Fruit fly (Drosophila melanogaster) whole organism, prepupa: ENCODE results near the gene CG15387.

Source experiments
- CG10631 ChIP-seq: fragments of 200-800 bp; sonication (Bioruptor generic); optimal IDR thresholded peaks from 2 replicates; lab custom pipeline; 2016; ENCODE audit warnings: missing biosample characterization, missing genetic modification characterization
- CG10669 ChIP-seq: fragments of 200-800 bp; sonication (Bioruptor generic); optimal IDR thresholded peaks from 3 replicates; lab custom pipeline; 2018; ENCODE audit warnings: missing biosample characterization, mild to moderate bottlenecking, missing genetic modification characterization, moderate library complexity
- CG11294 ChIP-seq: fragments of 200-800 bp; sonication (Bioruptor generic); IDR thresholded peaks from 2 replicates; pipeline ENCODE4 v1.3.6; 2022; ENCODE audit warnings: missing biosample characterization, missing genetic modification characterization
- CG11762 ChIP-seq: fragments of 200-800 bp; sonication (Bioruptor generic); optimal IDR thresholded peaks from 3 replicates; lab custom pipeline; 2016; ENCODE audit warnings: missing biosample characterization, missing genetic modification characterization; ENCODE audit not compliant: insufficient read depth
- CG11902 ChIP-seq: fragments of 200-800 bp; sonication (Bioruptor generic); optimal IDR thresholded peaks from 3 replicates; lab custom pipeline; 2016; ENCODE audit warnings: missing biosample characterization, missing genetic modification characterization
- CG15336 ChIP-seq: fragments of 200-800 bp; sonication (Bioruptor generic); IDR thresholded peaks from 2 replicates; pipeline ENCODE4 v1.3.6; 2022; ENCODE audit warnings: missing biosample characterization, missing genetic modification characterization
- CG1621 ChIP-seq: fragments of 200-800 bp; sonication (Bioruptor generic); optimal IDR thresholded peaks from 3 replicates; lab custom pipeline; 2018; ENCODE audit warnings: missing biosample characterization, mild to moderate bottlenecking, missing genetic modification characterization
- CG3032 ChIP-seq: fragments of 200-800 bp; optimal IDR thresholded peaks from 2 replicates; lab custom pipeline; 2019; ENCODE audit warnings: missing biosample characterization, mild to moderate bottlenecking, missing genetic modification characterization, moderate library complexity
- CG31627 ChIP-seq: fragments of 200-800 bp; sonication (Bioruptor generic); optimal IDR thresholded peaks from 3 replicates; lab custom pipeline; 2016; ENCODE audit warnings: missing biosample characterization, missing genetic modification characterization
- CG32006 ChIP-seq: fragments of 200-800 bp; sonication (Bioruptor generic); optimal IDR thresholded peaks from 3 replicates; lab custom pipeline; 2017; ENCODE audit warnings: missing biosample characterization, mild to moderate bottlenecking, missing genetic modification characterization
- CG34406 ChIP-seq: fragments of 200-800 bp; sonication (Bioruptor generic); optimal IDR thresholded peaks from 3 replicates; lab custom pipeline; 2016; ENCODE audit warnings: missing biosample characterization, missing genetic modification characterization
- CG3919 ChIP-seq: fragments of 200-800 bp; sonication (Bioruptor generic); optimal IDR thresholded peaks from 3 replicates; lab custom pipeline; 2016; ENCODE audit warnings: missing biosample characterization, missing genetic modification characterization
- CG6163 ChIP-seq: fragments of 200-800 bp; sonication (Bioruptor generic); IDR thresholded peaks from 3 replicates; pipeline ENCODE4 v1.3.6; 2022; ENCODE audit warnings: missing biosample characterization, missing genetic modification characterization
- CG6276 ChIP-seq: fragments of 200-800 bp; sonication (Bioruptor generic); optimal IDR thresholded peaks from 2 replicates; lab custom pipeline; 2017; ENCODE audit warnings: missing biosample characterization, mild to moderate bottlenecking, missing genetic modification characterization
- CG6792 ChIP-seq: fragments of 200-800 bp; sonication (Bioruptor generic); optimal IDR thresholded peaks from 3 replicates; lab custom pipeline; 2016; ENCODE audit warnings: missing biosample characterization, missing genetic modification characterization
- CG6808 ChIP-seq: fragments of 200-800 bp; sonication (Bioruptor generic); optimal IDR thresholded peaks from 3 replicates; lab custom pipeline; 2017; ENCODE audit warnings: missing biosample characterization, missing genetic modification characterization, mild to moderate bottlenecking, moderate library complexity, missing genetic modification reagents
- CG6854 ChIP-seq: fragments of 200-800 bp; sonication (Bioruptor generic); optimal IDR thresholded peaks from 2 replicates; lab custom pipeline; 2017; ENCODE audit warnings: missing biosample characterization, mild to moderate bottlenecking, missing genetic modification characterization
- CG7368 ChIP-seq: fragments of 200-800 bp; sonication (Bioruptor generic); optimal IDR thresholded peaks from 3 replicates; lab custom pipeline; 2016; ENCODE audit warnings: missing biosample characterization, missing genetic modification characterization
- CG8119 ChIP-seq: fragments of 200-800 bp; sonication (Bioruptor generic); IDR thresholded peaks from 3 replicates; pipeline ENCODE4 v1.3.6; 2022; ENCODE audit warnings: missing biosample characterization, missing genetic modification characterization
- CG8319 ChIP-seq: fragments of 200-800 bp; sonication (Bioruptor generic); optimal IDR thresholded peaks from 3 replicates; lab custom pipeline; 2016; ENCODE audit warnings: missing biosample characterization, missing genetic modification characterization
- CG9139 ChIP-seq: fragments of 200-800 bp; sonication (Bioruptor generic); optimal IDR thresholded peaks from 3 replicates; lab custom pipeline; 2017; ENCODE audit warnings: missing biosample characterization, mild to moderate bottlenecking, missing genetic modification characterization
- Eip75B ChIP-seq: fragments of 200-800 bp; sonication (Bioruptor generic); optimal IDR thresholded peaks from 3 replicates; lab custom pipeline; 2016; ENCODE audit warnings: missing biosample characterization, missing genetic modification characterization
- Eip78C ChIP-seq: fragments of 200-800 bp; sonication (Bioruptor generic); peaks from one replicate; lab custom pipeline; 2016; ENCODE audit warnings: missing biosample characterization, missing genetic modification characterization
- Eip93F ChIP-seq: fragments of 200-800 bp; sonication (Bioruptor generic); optimal IDR thresholded peaks from 2 replicates; lab custom pipeline; 2016; ENCODE audit warnings: missing biosample characterization, mild to moderate bottlenecking, missing genetic modification characterization
- Ets21C ChIP-seq: fragments of 200-800 bp; sonication (Bioruptor generic); optimal IDR thresholded peaks from 3 replicates; lab custom pipeline; 2016; ENCODE audit warnings: missing biosample characterization, missing genetic modification characterization
- Ets96B ChIP-seq: fragments of 200-800 bp; optimal IDR thresholded peaks from 2 replicates; lab custom pipeline; 2019; ENCODE audit warnings: missing biosample characterization, mild to moderate bottlenecking, missing genetic modification characterization, moderate library complexity
- Gug ChIP-seq: fragments of 200-800 bp; sonication (Bioruptor generic); IDR thresholded peaks from 2 replicates; pipeline ENCODE4 v1.3.6; 2022; ENCODE audit warnings: missing biosample characterization, missing genetic modification characterization
- Hr38 ChIP-seq: sonication (Bioruptor generic); optimal IDR thresholded peaks from 2 replicates; lab custom pipeline; 2016; ENCODE audit warnings: missing biosample characterization, missing genetic modification characterization
- Hr39 ChIP-seq: fragments of 200-800 bp; sonication (Bioruptor generic); optimal IDR thresholded peaks from 2 replicates; lab custom pipeline; 2016; ENCODE audit warnings: missing biosample characterization, missing genetic modification characterization
- Hr4 ChIP-seq: fragments of 200-800 bp; sonication (Bioruptor generic); optimal IDR thresholded peaks from 3 replicates; lab custom pipeline; 2016; ENCODE audit warnings: missing biosample characterization, missing genetic modification characterization
- Met ChIP-seq: fragments of 200-800 bp; sonication (Bioruptor generic); optimal IDR thresholded peaks from 3 replicates; lab custom pipeline; 2016; ENCODE audit warnings: missing biosample characterization, missing genetic modification characterization
- OdsH ChIP-seq: fragments of 200-800 bp; sonication (Bioruptor generic); optimal IDR thresholded peaks from 3 replicates; lab custom pipeline; 2016; ENCODE audit warnings: missing biosample characterization, missing genetic modification characterization
- Smox ChIP-seq: fragments of 200-800 bp; sonication (Bioruptor generic); optimal IDR thresholded peaks from 3 replicates; lab custom pipeline; 2016; ENCODE audit warnings: missing biosample characterization, missing genetic modification characterization
- Sox102F ChIP-seq: fragments of 200-800 bp; sonication (Bioruptor generic); optimal IDR thresholded peaks from 2 replicates; lab custom pipeline; 2016; ENCODE audit warnings: missing biosample characterization, mild to moderate bottlenecking, missing genetic modification characterization
- Sox14 ChIP-seq: fragments of 200-800 bp; sonication (Bioruptor generic); optimal IDR thresholded peaks from 3 replicates; lab custom pipeline; 2016; ENCODE audit warnings: missing biosample characterization, missing genetic modification characterization
- achi ChIP-seq: fragments of 200-800 bp; sonication (Bioruptor generic); optimal IDR thresholded peaks from 3 replicates; lab custom pipeline; 2016; ENCODE audit warnings: missing biosample characterization, missing genetic modification characterization
- acj6 ChIP-seq: fragments of 200-800 bp; sonication (Bioruptor generic); optimal IDR thresholded peaks from 3 replicates; lab custom pipeline; 2016; ENCODE audit warnings: missing biosample characterization, missing genetic modification characterization
- cyc ChIP-seq: fragments of 200-800 bp; sonication (Bioruptor generic); optimal IDR thresholded peaks from 3 replicates; lab custom pipeline; 2016; ENCODE audit warnings: missing biosample characterization, missing genetic modification characterization
- dac ChIP-seq: fragments of 200-800 bp; sonication (Bioruptor generic); optimal IDR thresholded peaks from 2 replicates; lab custom pipeline; 2017; ENCODE audit warnings: missing biosample characterization, mild to moderate bottlenecking, missing genetic modification characterization
- dsx ChIP-seq: fragments of 200-800 bp; optimal IDR thresholded peaks from 3 replicates; lab custom pipeline; 2019; ENCODE audit warnings: missing biosample characterization, mild to moderate bottlenecking, missing genetic modification characterization, moderate library complexity; ENCODE audit not compliant: poor library complexity, severe bottlenecking
- eg ChIP-seq: fragments of 200-800 bp; sonication (Bioruptor generic); IDR thresholded peaks from 3 replicates; pipeline ENCODE4 v1.3.6; 2022; ENCODE audit warnings: missing biosample characterization, missing genetic modification characterization
- esn ChIP-seq: fragments of 200-800 bp; sonication (Bioruptor generic); optimal IDR thresholded peaks from 2 replicates; lab custom pipeline; 2016; ENCODE audit warnings: missing biosample characterization, mild to moderate bottlenecking, missing genetic modification characterization, moderate library complexity
- fd59A ChIP-seq: fragments of 200-800 bp; sonication (Bioruptor generic); optimal IDR thresholded peaks from 2 replicates; lab custom pipeline; 2017; ENCODE audit warnings: missing biosample characterization, mild to moderate bottlenecking, missing genetic modification characterization, missing genetic modification reagents
- fd85E ChIP-seq: fragments of 200-800 bp; sonication (Bioruptor generic); optimal IDR thresholded peaks from 3 replicates; lab custom pipeline; 2016; ENCODE audit warnings: missing biosample characterization, missing genetic modification characterization
- fkh ChIP-seq: fragments of 200-800 bp; sonication (Bioruptor generic); optimal IDR thresholded peaks from 3 replicates; lab custom pipeline; 2017; ENCODE audit warnings: missing biosample characterization, mild to moderate bottlenecking, missing genetic modification characterization, moderate library complexity
- lz ChIP-seq: fragments of 200-800 bp; sonication (Bioruptor generic); optimal IDR thresholded peaks from 3 replicates; lab custom pipeline; 2016; ENCODE audit warnings: missing biosample characterization, missing genetic modification characterization
- pdm3 ChIP-seq: fragments of 200-800 bp; sonication (Bioruptor generic); optimal IDR thresholded peaks from 3 replicates; lab custom pipeline; 2016; ENCODE audit warnings: missing biosample characterization, missing genetic modification characterization
- salr ChIP-seq, 2 experiments: fragments of 200-800 bp; sonication (Bioruptor generic); optimal IDR thresholded peaks; 3 replicates each; lab custom pipeline; 2016 to 2018; ENCODE audit warnings: missing biosample characterization in 2 of 2, missing genetic modification characterization in 2 of 2, mild to moderate bottlenecking in 1 of 2
- spab ChIP-seq: fragments of 200-800 bp; sonication (Bioruptor generic); optimal IDR thresholded peaks from 2 replicates; lab custom pipeline; 2017; ENCODE audit warnings: missing biosample characterization, mild to moderate bottlenecking, missing genetic modification characterization, missing genetic modification reagents
- ss ChIP-seq, 2 experiments: fragments of 200-800 bp; sonication (Bioruptor generic); optimal IDR thresholded peaks; 2 replicates in 1 of 2; 3 replicates in 1 of 2; lab custom pipeline; 2017 to 2018; ENCODE audit warnings: mild to moderate bottlenecking in 2 of 2, missing biosample characterization in 2 of 2, missing genetic modification characterization in 2 of 2, moderate library complexity in 1 of 2
- svp ChIP-seq: fragments of 200-800 bp; sonication (Bioruptor generic); peaks from one replicate; lab custom pipeline; 2016; ENCODE audit warnings: missing biosample characterization, missing genetic modification characterization
- topi ChIP-seq: fragments of 200-800 bp; sonication (Bioruptor generic); optimal IDR thresholded peaks from 3 replicates; lab custom pipeline; 2016; ENCODE audit warnings: missing biosample characterization, missing genetic modification characterization
- vri ChIP-seq: fragments of 200-800 bp; sonication (Bioruptor generic); optimal IDR thresholded peaks from 3 replicates; lab custom pipeline; 2016; ENCODE audit warnings: missing biosample characterization, mild to moderate bottlenecking, missing genetic modification characterization

Gene CG15387

DNA sequence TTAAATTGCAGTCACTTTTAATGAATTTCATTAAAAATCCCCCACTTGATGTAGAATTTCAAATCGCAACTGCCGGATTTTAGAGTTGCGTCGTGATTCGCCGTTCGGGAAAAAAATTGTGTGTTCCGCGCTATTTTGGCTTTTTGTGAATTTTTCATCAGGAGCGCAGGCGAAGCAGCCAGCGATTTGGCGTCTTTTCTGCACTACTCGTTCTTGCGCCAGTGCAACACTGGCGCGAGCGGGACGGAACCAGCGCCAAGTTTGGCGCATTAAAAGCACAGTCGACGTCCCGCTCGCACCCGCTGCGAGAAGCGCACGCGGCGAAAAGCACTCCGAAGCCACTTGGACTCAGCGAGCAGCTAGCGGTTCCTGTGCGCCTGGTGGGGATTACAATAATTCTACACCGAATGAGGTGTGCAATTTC is 32.7 kb downstream of the CG15387 start:
- TF ChIP-seq salr (GFP tag; optimal IDR thresholded peaks at IDR 0.05; lab: Kevin White, UChicago) (peak in 1 of 2 experiments; percentile 9), Met (GFP tag; lab: Kevin White, UChicago) (peak; percentile 61), fd59A (GFP tag; lab: Kevin White, UChicago) (peak; percentile 2), CG31627 (GFP tag; lab: Kevin White, UChicago) (no peak), Ets96B (peak; percentile 52), fkh (GFP tag; lab: Kevin White, UChicago) (peak; percentile 53), CG10669 (GFP tag; lab: Kevin White, UChicago) (peak; percentile 2), Eip75B (GFP tag; lab: Kevin White, UChicago) (peak; percentile 63), CG6808 (peak; percentile 50), lz (GFP tag; lab: Kevin White, UChicago) (peak; percentile 31), CG8319 (GFP tag; lab: Kevin White, UChicago) (peak; percentile 56), Eip78C (no peak), fd85E (GFP tag; lab: Kevin White, UChicago) (no peak), eg (GFP tag; lab: Robert Waterston, UW) (no peak), Hr38 (no peak), spab (peak; percentile 25), CG1621 (peak; percentile 100), CG7368 (GFP tag; lab: Kevin White, UChicago) (peak; percentile 56), CG15336 (GFP tag; lab: Robert Waterston, UW) (no peak), CG11902 (no peak), CG9139 (GFP tag; lab: Kevin White, UChicago) (peak; percentile 74), ss (GFP tag; optimal IDR thresholded peaks at IDR 0.05; lab: Kevin White, UChicago) (peak; percentile 38 to 39), esn (GFP tag; lab: Kevin White, UChicago) (peak; percentile 25), CG10631 (GFP tag; lab: Kevin White, UChicago) (no peak), cyc (GFP tag; lab: Kevin White, UChicago) (no peak), Hr4 (GFP tag; lab: Kevin White, UChicago) (no peak), topi (GFP tag; lab: Kevin White, UChicago) (peak; percentile 59), OdsH (no peak), CG11762 (no peak), CG3919 (GFP tag; lab: Kevin White, UChicago) (peak; percentile 54), pdm3 (GFP tag; lab: Kevin White, UChicago) (peak; percentile 26), Sox102F (GFP tag; lab: Kevin White, UChicago) (peak; percentile 45), achi (GFP tag; lab: Kevin White, UChicago) (peak; percentile 12), CG32006 (GFP tag; lab: Kevin White, UChicago) (peak; percentile 56), CG3032 (peak; percentile 50), svp (GFP tag; lab: Kevin White, UChicago) (peak; percentile 89), CG34406 (peak; percentile 26), Hr39 (GFP tag; lab: Kevin White, UChicago) (no peak), Eip93F (no peak), CG8119 (GFP tag; lab: Robert Waterston, UW) (no peak), Sox14 (GFP tag; lab: Kevin White, UChicago) (peak; percentile 79), acj6 (peak; percentile 9), CG11294 (GFP tag; lab: Robert Waterston, UW) (no peak), CG6163 (no peak), Gug (GFP tag; lab: Robert Waterston, UW) (no peak), dsx (peak; percentile 58), dac (GFP tag; lab: Kevin White, UChicago) (no peak), Ets21C (GFP tag; lab: Kevin White, UChicago) (peak; percentile 20), Smox (GFP tag; lab: Kevin White, UChicago) (peak; percentile 40), CG6854 (peak; percentile 77), vri (GFP tag; lab: Kevin White, UChicago) (peak; percentile 64), CG6792 (GFP tag; lab: Kevin White, UChicago) (peak; percentile 12), CG6276 (GFP tag; lab: Kevin White, UChicago) (peak; percentile 61)
